Fruit fly (Drosophila melanogaster) whole organism, prepupa: ENCODE measurements around the gene eIF2beta.

Experiments
- Blimp-1 ChIP-seq: fragments of 200-800 bp; sonication (Bioruptor generic); optimal IDR thresholded peaks from 3 replicates; lab custom pipeline; 2017; ENCODE audit warnings: missing biosample characterization, missing genetic modification characterization, mild to moderate bottlenecking, moderate library complexity, missing genetic modification reagents
- CG10669 ChIP-seq: fragments of 200-800 bp; sonication (Bioruptor generic); optimal IDR thresholded peaks from 3 replicates; lab custom pipeline; 2018; ENCODE audit warnings: missing biosample characterization, mild to moderate bottlenecking, missing genetic modification characterization, moderate library complexity
- CG11294 ChIP-seq: fragments of 200-800 bp; sonication (Bioruptor generic); IDR thresholded peaks from 2 replicates; pipeline ENCODE4 v1.3.6; 2022; ENCODE audit warnings: missing biosample characterization, missing genetic modification characterization
- CG11902 ChIP-seq: fragments of 200-800 bp; sonication (Bioruptor generic); optimal IDR thresholded peaks from 3 replicates; lab custom pipeline; 2016; ENCODE audit warnings: missing biosample characterization, missing genetic modification characterization
- CG15336 ChIP-seq: fragments of 200-800 bp; sonication (Bioruptor generic); IDR thresholded peaks from 2 replicates; pipeline ENCODE4 v1.3.6; 2022; ENCODE audit warnings: missing biosample characterization, missing genetic modification characterization
- CG1621 ChIP-seq: fragments of 200-800 bp; sonication (Bioruptor generic); optimal IDR thresholded peaks from 3 replicates; lab custom pipeline; 2018; ENCODE audit warnings: missing biosample characterization, mild to moderate bottlenecking, missing genetic modification characterization
- CG16779 ChIP-seq: fragments of 200-800 bp; sonication (Bioruptor generic); optimal IDR thresholded peaks from 3 replicates; lab custom pipeline; 2017; ENCODE audit warnings: missing biosample characterization, mild to moderate bottlenecking, missing genetic modification characterization
- CG31627 ChIP-seq: fragments of 200-800 bp; sonication (Bioruptor generic); optimal IDR thresholded peaks from 3 replicates; lab custom pipeline; 2016; ENCODE audit warnings: missing biosample characterization, missing genetic modification characterization
- CG32006 ChIP-seq: fragments of 200-800 bp; sonication (Bioruptor generic); optimal IDR thresholded peaks from 3 replicates; lab custom pipeline; 2017; ENCODE audit warnings: missing biosample characterization, mild to moderate bottlenecking, missing genetic modification characterization
- CG34406 ChIP-seq: fragments of 200-800 bp; sonication (Bioruptor generic); optimal IDR thresholded peaks from 3 replicates; lab custom pipeline; 2016; ENCODE audit warnings: missing biosample characterization, missing genetic modification characterization
- CG6163 ChIP-seq: fragments of 200-800 bp; sonication (Bioruptor generic); IDR thresholded peaks from 3 replicates; pipeline ENCODE4 v1.3.6; 2022; ENCODE audit warnings: missing biosample characterization, missing genetic modification characterization
- CG6276 ChIP-seq: fragments of 200-800 bp; sonication (Bioruptor generic); optimal IDR thresholded peaks from 2 replicates; lab custom pipeline; 2017; ENCODE audit warnings: missing biosample characterization, mild to moderate bottlenecking, missing genetic modification characterization
- CG6854 ChIP-seq: fragments of 200-800 bp; sonication (Bioruptor generic); optimal IDR thresholded peaks from 2 replicates; lab custom pipeline; 2017; ENCODE audit warnings: missing biosample characterization, mild to moderate bottlenecking, missing genetic modification characterization
- CG8119 ChIP-seq: fragments of 200-800 bp; sonication (Bioruptor generic); IDR thresholded peaks from 3 replicates; pipeline ENCODE4 v1.3.6; 2022; ENCODE audit warnings: missing biosample characterization, missing genetic modification characterization
- CG8319 ChIP-seq: fragments of 200-800 bp; sonication (Bioruptor generic); optimal IDR thresholded peaks from 3 replicates; lab custom pipeline; 2016; ENCODE audit warnings: missing biosample characterization, missing genetic modification characterization
- CG8632 ChIP-seq: fragments of 200-800 bp; sonication (Bioruptor generic); optimal IDR thresholded peaks from 3 replicates; lab custom pipeline; 2016; ENCODE audit warnings: missing biosample characterization, missing genetic modification characterization
- CG9139 ChIP-seq: fragments of 200-800 bp; sonication (Bioruptor generic); optimal IDR thresholded peaks from 3 replicates; lab custom pipeline; 2017; ENCODE audit warnings: missing biosample characterization, mild to moderate bottlenecking, missing genetic modification characterization
- Eip75B ChIP-seq: fragments of 200-800 bp; sonication (Bioruptor generic); optimal IDR thresholded peaks from 3 replicates; lab custom pipeline; 2016; ENCODE audit warnings: missing biosample characterization, missing genetic modification characterization
- Eip78C ChIP-seq: fragments of 200-800 bp; sonication (Bioruptor generic); peaks from one replicate; lab custom pipeline; 2016; ENCODE audit warnings: missing biosample characterization, missing genetic modification characterization
- Ets21C ChIP-seq: fragments of 200-800 bp; sonication (Bioruptor generic); optimal IDR thresholded peaks from 3 replicates; lab custom pipeline; 2016; ENCODE audit warnings: missing biosample characterization, missing genetic modification characterization
- Ets96B ChIP-seq: fragments of 200-800 bp; optimal IDR thresholded peaks from 2 replicates; lab custom pipeline; 2019; ENCODE audit warnings: missing biosample characterization, mild to moderate bottlenecking, missing genetic modification characterization, moderate library complexity
- Hr39 ChIP-seq: fragments of 200-800 bp; sonication (Bioruptor generic); optimal IDR thresholded peaks from 2 replicates; lab custom pipeline; 2016; ENCODE audit warnings: missing biosample characterization, missing genetic modification characterization
- Hr4 ChIP-seq: fragments of 200-800 bp; sonication (Bioruptor generic); optimal IDR thresholded peaks from 3 replicates; lab custom pipeline; 2016; ENCODE audit warnings: missing biosample characterization, missing genetic modification characterization
- OdsH ChIP-seq: fragments of 200-800 bp; sonication (Bioruptor generic); optimal IDR thresholded peaks from 3 replicates; lab custom pipeline; 2016; ENCODE audit warnings: missing biosample characterization, missing genetic modification characterization
- Sox102F ChIP-seq: fragments of 200-800 bp; sonication (Bioruptor generic); optimal IDR thresholded peaks from 2 replicates; lab custom pipeline; 2016; ENCODE audit warnings: missing biosample characterization, mild to moderate bottlenecking, missing genetic modification characterization
- Sox14 ChIP-seq: fragments of 200-800 bp; sonication (Bioruptor generic); optimal IDR thresholded peaks from 3 replicates; lab custom pipeline; 2016; ENCODE audit warnings: missing biosample characterization, missing genetic modification characterization
- Sox15 ChIP-seq: fragments of 200-800 bp; sonication (Bioruptor generic); optimal IDR thresholded peaks from 3 replicates; lab custom pipeline; 2016; ENCODE audit warnings: missing biosample characterization, missing genetic modification characterization
- dac ChIP-seq: fragments of 200-800 bp; sonication (Bioruptor generic); optimal IDR thresholded peaks from 2 replicates; lab custom pipeline; 2017; ENCODE audit warnings: missing biosample characterization, mild to moderate bottlenecking, missing genetic modification characterization
- dsx ChIP-seq: fragments of 200-800 bp; optimal IDR thresholded peaks from 3 replicates; lab custom pipeline; 2019; ENCODE audit warnings: missing biosample characterization, mild to moderate bottlenecking, missing genetic modification characterization, moderate library complexity; ENCODE audit not compliant: poor library complexity, severe bottlenecking
- eg ChIP-seq: fragments of 200-800 bp; sonication (Bioruptor generic); IDR thresholded peaks from 3 replicates; pipeline ENCODE4 v1.3.6; 2022; ENCODE audit warnings: missing biosample characterization, missing genetic modification characterization
- fd59A ChIP-seq: fragments of 200-800 bp; sonication (Bioruptor generic); optimal IDR thresholded peaks from 2 replicates; lab custom pipeline; 2017; ENCODE audit warnings: missing biosample characterization, mild to moderate bottlenecking, missing genetic modification characterization, missing genetic modification reagents
- fd85E ChIP-seq: fragments of 200-800 bp; sonication (Bioruptor generic); optimal IDR thresholded peaks from 3 replicates; lab custom pipeline; 2016; ENCODE audit warnings: missing biosample characterization, missing genetic modification characterization
- pdm3 ChIP-seq: fragments of 200-800 bp; sonication (Bioruptor generic); optimal IDR thresholded peaks from 3 replicates; lab custom pipeline; 2016; ENCODE audit warnings: missing biosample characterization, missing genetic modification characterization
- salr ChIP-seq, 2 experiments: fragments of 200-800 bp; sonication (Bioruptor generic); optimal IDR thresholded peaks; 3 replicates each; lab custom pipeline; 2016 to 2018; ENCODE audit warnings: missing biosample characterization in 2 of 2, missing genetic modification characterization in 2 of 2, mild to moderate bottlenecking in 1 of 2
- spab ChIP-seq: fragments of 200-800 bp; sonication (Bioruptor generic); optimal IDR thresholded peaks from 2 replicates; lab custom pipeline; 2017; ENCODE audit warnings: missing biosample characterization, mild to moderate bottlenecking, missing genetic modification characterization, missing genetic modification reagents
- ss ChIP-seq, 2 experiments: fragments of 200-800 bp; sonication (Bioruptor generic); optimal IDR thresholded peaks; 2 replicates in 1 of 2; 3 replicates in 1 of 2; lab custom pipeline; 2017 to 2018; ENCODE audit warnings: mild to moderate bottlenecking in 2 of 2, missing biosample characterization in 2 of 2, missing genetic modification characterization in 2 of 2, moderate library complexity in 1 of 2
- svp ChIP-seq: fragments of 200-800 bp; sonication (Bioruptor generic); peaks from one replicate; lab custom pipeline; 2016; ENCODE audit warnings: missing biosample characterization, missing genetic modification characterization
- topi ChIP-seq: fragments of 200-800 bp; sonication (Bioruptor generic); optimal IDR thresholded peaks from 3 replicates; lab custom pipeline; 2016; ENCODE audit warnings: missing biosample characterization, missing genetic modification characterization
- vri ChIP-seq: fragments of 200-800 bp; sonication (Bioruptor generic); optimal IDR thresholded peaks from 3 replicates; lab custom pipeline; 2016; ENCODE audit warnings: missing biosample characterization, mild to moderate bottlenecking, missing genetic modification characterization

eIF2beta gene

DNA sequence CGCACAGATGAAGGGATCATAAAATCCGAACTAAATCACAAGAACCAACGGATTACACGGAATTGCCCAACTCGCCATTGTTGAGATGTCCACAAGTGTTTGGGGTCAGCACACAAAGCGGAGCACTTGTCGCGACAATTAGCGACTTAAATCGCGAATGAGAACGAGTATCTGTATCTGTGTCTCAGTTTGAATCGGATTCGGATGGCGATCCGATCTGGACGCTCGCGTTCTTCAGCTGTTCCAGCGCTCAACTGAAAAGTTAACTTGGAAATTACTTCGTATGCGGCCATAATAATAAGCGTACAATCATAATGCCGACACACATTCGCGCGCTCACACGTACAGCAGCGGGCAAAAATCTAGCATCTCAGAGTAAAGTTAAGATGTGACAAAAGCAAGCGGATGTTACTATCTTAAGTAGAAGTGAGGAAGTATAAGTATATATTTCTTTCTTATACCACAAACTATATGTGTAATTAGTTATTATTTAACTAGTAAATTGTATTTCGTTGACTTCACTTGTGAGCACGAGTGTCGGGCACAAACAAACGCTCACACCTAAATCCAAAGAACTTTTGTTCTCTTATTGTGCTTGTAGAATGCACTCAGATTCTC lies 36.0 kb downstream of the eIF2beta start, which contains the start of gene CG10660 (continued):
- TF ChIP-seq topi (GFP tag; lab: Kevin White, UChicago): peak; percentile 91
- TF ChIP-seq Sox15 (GFP tag; lab: Kevin White, UChicago): peak; percentile 80
- peak; percentile 90 for TF ChIP-seq CG8632 (GFP tag; lab: Kevin White, UChicago)
- peak; percentile 78 for TF ChIP-seq spab (GFP tag; lab: Kevin White, UChicago)
- peak; percentile 88 for TF ChIP-seq CG16779 (tag; lab: Kevin White, UChicago)
- TF ChIP-seq Hr39 (GFP tag; lab: Kevin White, UChicago): peak; percentile 85
- TF ChIP-seq eg: peak; percentile 98
- TF ChIP-seq ss (GFP tag; optimal IDR thresholded peaks at IDR 0.05; lab: Kevin White, UChicago): peak; percentile 67 to 78
- TF ChIP-seq fd59A (GFP tag; lab: Kevin White, UChicago): peak; percentile 80
- peak; percentile 86 for TF ChIP-seq CG10669
- peak; percentile 95 for TF ChIP-seq CG32006 (GFP tag; lab: Kevin White, UChicago)
- peak; percentile 79 to 86 for TF ChIP-seq salr (GFP tag; optimal IDR thresholded peaks at IDR 0.05; lab: Kevin White, UChicago)
- peak; percentile 80 for TF ChIP-seq CG11902 (GFP tag; lab: Kevin White, UChicago)
- TF ChIP-seq Eip75B: peak; percentile 92
- TF ChIP-seq OdsH (GFP tag; lab: Kevin White, UChicago): peak; percentile 95
- peak; percentile 94 for TF ChIP-seq CG6276 (GFP tag; lab: Kevin White, UChicago)

- TF ChIP-seq CG9139 (GFP tag; lab: Kevin White, UChicago) (peak; percentile 15), Sox102F (GFP tag; lab: Kevin White, UChicago) (peak; percentile 24), CG8632 (GFP tag; lab: Kevin White, UChicago) (no peak), OdsH (GFP tag; lab: Kevin White, UChicago) (no peak), CG1621 (tag; lab: Kevin White, UChicago) (no peak), CG32006 (GFP tag; lab: Kevin White, UChicago) (no peak), Ets21C (GFP tag; lab: Kevin White, UChicago) (no peak), salr (GFP tag; optimal IDR thresholded peaks at IDR 0.05; lab: Kevin White, UChicago) (no peak), pdm3 (GFP tag; lab: Kevin White, UChicago) (no peak), eg (peak; percentile 56; the same call in 2 of the 3 replicates), svp (no peak), CG6854 (GFP tag; lab: Kevin White, UChicago) (peak; percentile 42), dac (GFP tag; lab: Kevin White, UChicago) (no peak), CG34406 (GFP tag; lab: Kevin White, UChicago) (no peak), ss (GFP tag; optimal IDR thresholded peaks at IDR 0.05; lab: Kevin White, UChicago) (peak in 1 of 2 experiments; percentile 4), CG8319 (no peak), CG11902 (GFP tag; lab: Kevin White, UChicago) (no peak), Ets96B (tag; lab: Kevin White, UChicago) (no peak), Blimp-1 (no peak), fd85E (peak; percentile 42), CG15336 (peak; percentile 37; the same call in 1 of the 2 replicates), CG8119 (GFP tag; lab: Robert Waterston, UW) (peak; percentile 57; the same call in 2 of the 3 replicates), CG11294 (no peak), CG31627 (GFP tag; lab: Kevin White, UChicago) (no peak), CG16779 (tag; lab: Kevin White, UChicago) (peak; percentile 27), Eip78C (peak; percentile 27), vri (GFP tag; lab: Kevin White, UChicago) (peak; percentile 92), Hr4 (GFP tag; lab: Kevin White, UChicago) (no peak), fd59A (GFP tag; lab: Kevin White, UChicago) (no peak), dsx (GFP tag; lab: Kevin White, UChicago) (no peak), Hr39 (GFP tag; lab: Kevin White, UChicago) (no peak), Sox14 (no peak), CG6276 (GFP tag; lab: Kevin White, UChicago) (peak; percentile 63), CG6163 (GFP tag; lab: Robert Waterston, UW) (peak; percentile 55; the same call in 2 of the 3 replicates)
- TF ChIP-seq, all 60 proteins: peak for 13
These were observed 36.6 kb downstream of the eIF2beta start for dm6 chr3L:12489952-12490351.
